Worm (Caenorhabditis elegans): ENCODE measurements around the gene C25G6.3.

C25G6.3 gene

ce11 chrX:1257668-1258067, 19.0 kb upstream of the C25G6.3 start:
- TF ChIP-seq lin-39 (tag; optimal IDR thresholded peaks at IDR 0.05) (no peak), zag-1 (tag; optimal IDR thresholded peaks at IDR 0.05) (no peak), unc-39 (tag; optimal IDR thresholded peaks at IDR 0.05) (no peak), nhr-77 (tag; optimal IDR thresholded peaks at IDR 0.05) (no peak), nhr-67 (tag; optimal IDR thresholded peaks at IDR 0.05) (no peak), pha-4 (tag; optimal IDR thresholded peaks at IDR 0.05) (no peak), ZK546.5 (tag; optimal IDR thresholded peaks at IDR 0.05) (no peak), fos-1 (tag; optimal IDR thresholded peaks at IDR 0.05) (no peak), elt-1 (tag; optimal IDR thresholded peaks at IDR 0.05) (no peak), ceh-9 (tag; optimal IDR thresholded peaks at IDR 0.05) (no peak)

ce11 chrX:1255547-1255946, 16.8 kb upstream of the C25G6.3 start, which contains the start of gene npr-11:
TSS of gene npr-11 (minus strand) at chrX:1255647.
- TF ChIP-seq pha-4 (tag; optimal IDR thresholded peaks at IDR 0.05): no peak

- TF ChIP-seq elt-2 (tag; optimal IDR thresholded peaks at IDR 0.05): no peak
- TF ChIP-seq ceh-82 (tag; optimal IDR thresholded peaks at IDR 0.05): no peak
- TF ChIP-seq fos-1 (tag; optimal IDR thresholded peaks at IDR 0.05): no peak
- no peak for TF ChIP-seq unc-62 (GFP tag; optimal IDR thresholded peaks at IDR 0.05)
- no peak for TF ChIP-seq nhr-237 (tag; optimal IDR thresholded peaks at IDR 0.05)
- no peak for TF ChIP-seq ama-1 (optimal IDR thresholded peaks at IDR 0.05)
- TF ChIP-seq sea-2 (GFP tag; optimal IDR thresholded peaks at IDR 0.05): no peak
- TF ChIP-seq pha-4 (tag; optimal IDR thresholded peaks at IDR 0.05): no peak
- TF ChIP-seq hmg-11 (tag; optimal IDR thresholded peaks at IDR 0.05): no peak
- TF ChIP-seq ceh-28 (tag; optimal IDR thresholded peaks at IDR 0.05): no peak
- no peak for TF ChIP-seq ceh-16 (tag; optimal IDR thresholded peaks at IDR 0.05)
- TF ChIP-seq lsy-12 (tag; optimal IDR thresholded peaks at IDR 0.05): no peak
- no peak for TF ChIP-seq R02D3.7 (tag; optimal IDR thresholded peaks at IDR 0.05)
- no peak for TF ChIP-seq daf-12 (tag; optimal IDR thresholded peaks at IDR 0.05)
- TF ChIP-seq ceh-9 (tag; optimal IDR thresholded peaks at IDR 0.05): no peak
Measured at ce11 chrX:1249738-1250137, 11.0 kb upstream of the C25G6.3 start, which contains the start of gene C25G6.4. TSS of gene C25G6.4 (minus strand) at chrX:1249838.

- TF ChIP-seq pha-4 (tag; optimal IDR thresholded peaks at IDR 0.05) (peak; percentile 17), elt-2 (tag; optimal IDR thresholded peaks at IDR 0.05) (peak; percentile 64), lsy-12 (tag; optimal IDR thresholded peaks at IDR 0.05) (no peak)
Measured at ce11 chrX:1245717-1246116, 7.0 kb upstream of the C25G6.3 start, which contains the start of gene tsp-9. TSS of gene tsp-9 (plus strand) at chrX:1246017.

ce11 chrX:1244235-1244634, 5.5 kb upstream of the C25G6.3 start:
- TF ChIP-seq ceh-28 (tag; optimal IDR thresholded peaks at IDR 0.05) (peak; percentile 20), tbx-2 (tag; optimal IDR thresholded peaks at IDR 0.05) (no peak)

- TF ChIP-seq daf-12 (tag; optimal IDR thresholded peaks at IDR 0.05) (no peak), mdl-1 (tag; optimal IDR thresholded peaks at IDR 0.05) (no peak), ztf-11 (tag; optimal IDR thresholded peaks at IDR 0.05) (no peak)
Measured at ce11 chrX:1242763-1243162, 4.1 kb upstream of the C25G6.3 start.

ce11 chrX:1232074-1232473, 6.6 kb downstream of the C25G6.3 start:
- TF ChIP-seq mml-1 (tag; optimal IDR thresholded peaks at IDR 0.05): no peak

- TF ChIP-seq unc-39 (tag; optimal IDR thresholded peaks at IDR 0.05): no peak
- no peak for TF ChIP-seq hmg-11 (tag; optimal IDR thresholded peaks at IDR 0.05)
- no peak for TF ChIP-seq nhr-25 (tag; optimal IDR thresholded peaks at IDR 0.05)
- no peak for TF ChIP-seq fkh-10 (GFP tag; optimal IDR thresholded peaks at IDR 0.05)
- no peak for TF ChIP-seq ztf-4 (tag; optimal IDR thresholded peaks at IDR 0.05)
- no peak for TF ChIP-seq ztf-11 (tag; optimal IDR thresholded peaks at IDR 0.05)
- no peak for TF ChIP-seq fkh-2 (tag; optimal IDR thresholded peaks at IDR 0.05)
- TF ChIP-seq mdl-1 (tag; optimal IDR thresholded peaks at IDR 0.05): no peak
- no peak for TF ChIP-seq elt-1 (tag; optimal IDR thresholded peaks at IDR 0.05)
Measured at ce11 chrX:1230658-1231057, 8.0 kb downstream of the C25G6.3 start, which contains the start of gene C46H3.2. TSS of gene C46H3.2 (minus strand) at chrX:1230758.

Measured in whole organism, L3 larva.